Fruit fly (Drosophila melanogaster) S2 (cell line): ENCODE measurements around the gene tok.

Source experiments
- CG8478 ChIP-seq: fragments of >200 bp; optimal IDR thresholded peaks from 2 replicates; lab custom pipeline; 2018
- CTCF ChIP-seq, 2 experiments: fragments of >200 bp; optimal IDR thresholded peaks; 2 replicates each; lab custom pipeline; 2018

DNA sequence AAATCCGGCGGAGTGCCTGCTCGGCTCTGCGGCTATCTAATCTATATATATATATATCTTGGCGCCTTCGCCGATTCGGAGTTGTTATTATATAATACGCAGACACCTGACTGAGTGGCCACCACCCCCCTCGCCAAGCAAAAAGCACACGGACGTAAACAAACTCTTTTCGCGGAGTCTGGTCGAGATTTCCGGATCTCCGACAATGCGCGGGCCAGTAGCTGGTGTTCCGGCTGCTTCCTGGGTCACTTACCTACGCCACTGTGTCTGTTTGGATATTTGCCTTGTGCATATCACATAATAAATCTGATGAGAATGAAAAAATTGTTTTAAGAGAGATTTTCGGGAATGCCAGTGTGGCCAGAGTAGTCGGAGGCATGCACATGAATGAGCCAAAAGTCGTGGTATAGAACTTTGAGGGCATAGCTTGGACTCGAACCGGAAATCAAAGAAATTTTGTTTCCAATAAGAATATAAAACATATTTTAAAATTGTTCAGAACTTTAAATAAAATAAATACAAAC lies 67.6 kb downstream of the tok start, which contains the start of gene CG5805:
- TF ChIP-seq CG8478 = no peak
- no peak for TF ChIP-seq CTCF (optimal IDR thresholded peaks at IDR 0.05; lab: Kevin White, UChicago)
